Fruit fly (Drosophila melanogaster) whole organism, embryonic: ENCODE measurements around the gene CG16710.

Source experiments
- Asciz ChIP-seq: fragments of 200-800 bp; sonication (Bioruptor generic); optimal IDR thresholded peaks from 2 replicates; lab custom pipeline; 2017; ENCODE audit warnings: missing biosample characterization, mild to moderate bottlenecking, missing genetic modification characterization, missing genetic modification reagents
- CG10366 ChIP-seq: fragments of 200-800 bp; sonication (Bioruptor generic); IDR thresholded peaks from 2 replicates; pipeline ENCODE4 v1.3.6; 2022; ENCODE audit warnings: missing biosample characterization, missing genetic modification characterization
- CG10431 ChIP-seq: fragments of 200-800 bp; sonication (Bioruptor generic); optimal IDR thresholded peaks from 3 replicates; lab custom pipeline; 2018; ENCODE audit warnings: missing biosample characterization, mild to moderate bottlenecking, missing genetic modification characterization
- CG11085 ChIP-seq: fragments of 200-800 bp; sonication (Bioruptor generic); IDR thresholded peaks from 2 replicates; pipeline ENCODE4 v1.3.6; 2022; ENCODE audit warnings: missing biosample characterization, missing genetic modification characterization
- CG11398 ChIP-seq: fragments of 200-800 bp; sonication (Bioruptor generic); optimal IDR thresholded peaks from 2 replicates; lab custom pipeline; 2016; ENCODE audit warnings: missing biosample characterization, missing genetic modification characterization
- CG12155 ChIP-seq: fragments of 200-800 bp; sonication (Bioruptor generic); optimal IDR thresholded peaks from 3 replicates; lab custom pipeline; 2016; ENCODE audit warnings: missing biosample characterization, missing genetic modification characterization
- CG15696 ChIP-seq: fragments of 200-800 bp; sonication (Bioruptor generic); optimal IDR thresholded peaks from 2 replicates; lab custom pipeline; 2019; ENCODE audit warnings: missing biosample characterization, mild to moderate bottlenecking, missing genetic modification characterization, moderate library complexity
- CG16813 ChIP-seq: fragments of 200-800 bp; sonication (Bioruptor generic); IDR thresholded peaks from 3 replicates; pipeline ENCODE4 v1.3.6; 2022; ENCODE audit warnings: missing biosample characterization, missing genetic modification characterization; ENCODE audit not compliant: partially characterized antibody
- CG2875 ChIP-seq: fragments of 200-800 bp; sonication (Bioruptor generic); optimal IDR thresholded peaks from 2 replicates; lab custom pipeline; 2017; ENCODE audit warnings: missing biosample characterization, mild to moderate bottlenecking, missing genetic modification characterization, missing genetic modification reagents
- CG30403 ChIP-seq: fragments of 200-800 bp; sonication (Bioruptor generic); optimal IDR thresholded peaks from 3 replicates; lab custom pipeline; 2016; ENCODE audit warnings: missing biosample characterization, missing genetic modification characterization
- CG31365 ChIP-seq: fragments of 200-800 bp; sonication (Bioruptor generic); optimal IDR thresholded peaks from 2 replicates; lab custom pipeline; 2018; ENCODE audit warnings: missing biosample characterization, mild to moderate bottlenecking, missing genetic modification characterization
- CG32767 ChIP-seq: fragments of 200-800 bp; sonication (Bioruptor generic); IDR thresholded peaks from 2 replicates; pipeline ENCODE4 v1.3.6; 2022; ENCODE audit warnings: missing biosample characterization, missing genetic modification characterization
- CG3407 ChIP-seq: fragments of 200-800 bp; sonication (Bioruptor generic); optimal IDR thresholded peaks from 2 replicates; lab custom pipeline; 2018; ENCODE audit warnings: missing biosample characterization, mild to moderate bottlenecking, missing genetic modification characterization
- CG4360 ChIP-seq: fragments of 200-800 bp; sonication (Bioruptor generic); IDR thresholded peaks from 2 replicates; pipeline ENCODE4 v1.3.6; 2022; ENCODE audit warnings: missing biosample characterization, missing genetic modification characterization
- CG7556 ChIP-seq: fragments of 200-800 bp; sonication (Bioruptor generic); optimal IDR thresholded peaks from 2 replicates; lab custom pipeline; 2017; ENCODE audit warnings: missing biosample characterization, mild to moderate bottlenecking, missing genetic modification characterization
- CG7786 ChIP-seq: fragments of 200-800 bp; sonication (Bioruptor generic); optimal IDR thresholded peaks from 2 replicates; lab custom pipeline; 2016; ENCODE audit warnings: missing biosample characterization, missing genetic modification characterization
- CG8765 ChIP-seq: fragments of 200-800 bp; sonication (Bioruptor generic); IDR thresholded peaks from 2 replicates; pipeline ENCODE4 v1.3.6; 2022; ENCODE audit warnings: missing biosample characterization, missing genetic modification characterization
- CG9609 ChIP-seq: fragments of 200-800 bp; sonication (Bioruptor generic); optimal IDR thresholded peaks from 3 replicates; lab custom pipeline; 2016; ENCODE audit warnings: missing biosample characterization, missing genetic modification characterization
- Doc2 ChIP-seq: fragments of 200-800 bp; sonication (Bioruptor generic); IDR thresholded peaks from 2 replicates; pipeline ENCODE4 v1.3.6; 2022; ENCODE audit warnings: missing biosample characterization, missing genetic modification characterization
- E2f1 ChIP-seq: fragments of 200-800 bp; sonication (Bioruptor generic); IDR thresholded peaks from 2 replicates; pipeline ENCODE4 v1.3.6; 2022; ENCODE audit warnings: missing biosample characterization, missing genetic modification characterization
- Hr3 ChIP-seq: fragments of 200-800 bp; sonication (Bioruptor generic); optimal IDR thresholded peaks from 3 replicates; lab custom pipeline; 2016; ENCODE audit warnings: missing biosample characterization, missing genetic modification characterization
- Hr78 ChIP-seq, 2 experiments: fragments of 200-800 bp in 1 of 2; fragments of >200 bp in 1 of 2; sonication (Bioruptor generic) in 1 of 2; optimal IDR thresholded peaks; 2 replicates each; lab custom pipeline; 2017 to 2019; ENCODE audit warnings: missing biosample characterization in 2 of 2, missing genetic modification characterization in 2 of 2, mild to moderate bottlenecking in 1 of 2, moderate library complexity in 1 of 2
- Kr ChIP-seq: fragments of 200-800 bp; sonication (Bioruptor generic); optimal IDR thresholded peaks from 2 replicates; lab custom pipeline; 2017; ENCODE audit warnings: missing biosample characterization, mild to moderate bottlenecking, missing genetic modification characterization
- NC2β ChIP-seq: fragments of 200-800 bp; sonication (Bioruptor generic); optimal IDR thresholded peaks from 2 replicates; lab custom pipeline; 2016; ENCODE audit warnings: missing biosample characterization, missing genetic modification characterization
- Nf-YB ChIP-seq: fragments of 200-800 bp; sonication (Bioruptor generic); optimal IDR thresholded peaks from 3 replicates; lab custom pipeline; 2019; ENCODE audit warnings: missing biosample characterization, mild to moderate bottlenecking, missing genetic modification characterization, moderate library complexity
- Oaz ChIP-seq: fragments of 200-800 bp; sonication (Bioruptor generic); IDR thresholded peaks from 2 replicates; pipeline ENCODE4 v1.3.6; 2022; ENCODE audit warnings: missing biosample characterization, missing genetic modification characterization
- Optix ChIP-seq: fragments of 200-800 bp; sonication (Bioruptor generic); IDR thresholded peaks from 3 replicates; pipeline ENCODE4 v1.3.6; 2022; ENCODE audit warnings: missing biosample characterization, missing genetic modification characterization
- Poxn ChIP-seq: fragments of 200-800 bp; sonication (Bioruptor generic); IDR thresholded peaks from 2 replicates; pipeline ENCODE4 v1.3.6; 2022; ENCODE audit warnings: missing biosample characterization, missing genetic modification characterization
- Sox102F ChIP-seq: fragments of 200-800 bp; sonication (Bioruptor generic); optimal IDR thresholded peaks from 2 replicates; lab custom pipeline; 2018; ENCODE audit warnings: missing biosample characterization, mild to moderate bottlenecking, missing genetic modification characterization, moderate library complexity
- Usf ChIP-seq: fragments of 200-800 bp; sonication (Bioruptor generic); optimal IDR thresholded peaks from 2 replicates; lab custom pipeline; 2017; ENCODE audit warnings: missing genotype, missing biosample characterization, missing genetic modification characterization
- br ChIP-seq: fragments of >200 bp; optimal IDR thresholded peaks from 2 replicates; lab custom pipeline; 2017
- chm ChIP-seq: fragments of 200-800 bp; sonication (Bioruptor generic); IDR thresholded peaks from 2 replicates; pipeline ENCODE4 v1.3.6; 2022; ENCODE audit warnings: missing biosample characterization, missing genetic modification characterization
- crc ChIP-seq: fragments of 200-800 bp; sonication (Bioruptor generic); optimal IDR thresholded peaks from 2 replicates; lab custom pipeline; 2016; ENCODE audit warnings: missing biosample characterization, missing genetic modification characterization
- emc ChIP-seq: fragments of 200-800 bp; sonication (Bioruptor generic); optimal IDR thresholded peaks from 2 replicates; lab custom pipeline; 2016; ENCODE audit warnings: missing biosample characterization, missing genetic modification characterization
- ems ChIP-seq: fragments of 200-800 bp; sonication (Bioruptor generic); optimal IDR thresholded peaks from 3 replicates; lab custom pipeline; 2016; ENCODE audit warnings: missing biosample characterization, missing genetic modification characterization
- kay ChIP-seq: fragments of 200-800 bp; sonication (Bioruptor generic); optimal IDR thresholded peaks from 2 replicates; lab custom pipeline; 2016; ENCODE audit warnings: missing biosample characterization, missing genetic modification characterization
- p53 ChIP-seq: fragments of 200-800 bp; sonication (Bioruptor generic); optimal IDR thresholded peaks from 2 replicates; lab custom pipeline; 2016; ENCODE audit warnings: missing biosample characterization, missing genetic modification characterization
- pb ChIP-seq: fragments of 200-800 bp; sonication (Bioruptor generic); optimal IDR thresholded peaks from 3 replicates; lab custom pipeline; 2016; ENCODE audit warnings: missing biosample characterization, missing genetic modification characterization
- pfk ChIP-seq: fragments of 200-800 bp; sonication (Bioruptor generic); optimal IDR thresholded peaks from 2 replicates; lab custom pipeline; 2018; ENCODE audit warnings: missing biosample characterization, mild to moderate bottlenecking, missing genetic modification characterization, moderate library complexity
- pnt ChIP-seq: fragments of 200-800 bp; sonication (Bioruptor generic); optimal IDR thresholded peaks from 3 replicates; lab custom pipeline; 2016; ENCODE audit warnings: missing biosample characterization, missing genetic modification characterization
- psq ChIP-seq: fragments of 200-800 bp; sonication (Bioruptor generic); optimal IDR thresholded peaks from 2 replicates; lab custom pipeline; 2017; ENCODE audit warnings: missing biosample characterization, missing genetic modification characterization
- ranshi ChIP-seq: fragments of 200-800 bp; sonication (Bioruptor generic); IDR thresholded peaks from 2 replicates; pipeline ENCODE4 v1.3.6; 2022; ENCODE audit warnings: missing biosample characterization, missing genetic modification characterization
- salm ChIP-seq: fragments of 200-800 bp; sonication (Bioruptor generic); optimal IDR thresholded peaks from 2 replicates; lab custom pipeline; 2018; ENCODE audit warnings: missing biosample characterization, mild to moderate bottlenecking, missing genetic modification characterization
- scrt ChIP-seq: fragments of 200-800 bp; sonication (Bioruptor generic); optimal IDR thresholded peaks from 2 replicates; lab custom pipeline; 2018; ENCODE audit warnings: missing biosample characterization, mild to moderate bottlenecking, missing genetic modification characterization, moderate library complexity
- sima ChIP-seq: fragments of 200-800 bp; sonication (Bioruptor generic); optimal IDR thresholded peaks from 2 replicates; lab custom pipeline; 2016; ENCODE audit warnings: missing biosample characterization, missing genetic modification characterization
- tgo ChIP-seq: fragments of 200-800 bp; sonication (Bioruptor generic); IDR thresholded peaks from 3 replicates; pipeline ENCODE4 v1.3.6; 2022; ENCODE audit warnings: missing biosample characterization, missing genetic modification characterization
- tll ChIP-seq, 2 experiments: fragments of 200-800 bp in 1 of 2; fragments of >200 bp in 1 of 2; sonication (Bioruptor generic) in 1 of 2; optimal IDR thresholded peaks; 2 replicates each; lab custom pipeline; 2017 to 2019; ENCODE audit warnings: missing biosample characterization in 2 of 2, missing genetic modification characterization in 2 of 2, mild to moderate bottlenecking in 1 of 2, moderate library complexity in 1 of 2
- tna ChIP-seq: fragments of 200-800 bp; sonication (Bioruptor generic); IDR thresholded peaks from 2 replicates; pipeline ENCODE4 v1.3.6; 2022; ENCODE audit warnings: missing biosample characterization, missing genetic modification characterization; ENCODE audit not compliant: partially characterized antibody
- trh ChIP-seq: fragments of 200-800 bp; sonication (Bioruptor generic); optimal IDR thresholded peaks from 2 replicates; lab custom pipeline; 2016; ENCODE audit warnings: missing biosample characterization, missing genetic modification characterization
- usp ChIP-seq: fragments of >200 bp; optimal IDR thresholded peaks from 2 replicates; lab custom pipeline; 2017; ENCODE audit warnings: missing biosample characterization, missing genetic modification characterization
- vnd ChIP-seq: fragments of 200-800 bp; sonication (Bioruptor generic); IDR thresholded peaks from 3 replicates; pipeline ENCODE4 v1.3.6; 2022; ENCODE audit warnings: missing biosample characterization, missing genetic modification characterization; ENCODE audit not compliant: partially characterized antibody
- zfh2 ChIP-seq: fragments of 200-800 bp; sonication (Bioruptor generic); optimal IDR thresholded peaks from 2 replicates; lab custom pipeline; 2016; ENCODE audit warnings: missing biosample characterization, missing genetic modification characterization

CG16710 gene

DNA sequence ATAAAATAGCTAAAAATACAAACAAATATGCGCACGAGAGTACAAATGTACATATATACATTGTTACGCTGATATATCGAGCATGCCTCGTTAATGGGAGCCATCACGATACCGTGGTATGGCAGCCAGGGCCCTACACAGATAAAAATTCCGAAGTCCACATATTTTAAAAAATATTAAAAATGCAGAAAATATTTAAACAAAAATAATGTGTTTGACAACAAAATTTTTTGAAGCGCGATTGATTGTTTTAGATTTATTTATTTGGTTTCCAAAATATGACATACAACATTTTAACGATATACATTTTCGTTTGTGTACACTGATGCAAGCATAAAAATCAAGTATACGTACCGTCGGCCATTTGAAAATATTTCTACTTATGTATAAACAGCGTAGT lies 44.4 kb downstream of the CG16710 start (continued):
- no peak for TF ChIP-seq CG16813
- peak; percentile 86 for TF ChIP-seq zfh2 (GFP tag; lab: Kevin White, UChicago)
- peak; percentile 49 for TF ChIP-seq pnt (GFP tag; lab: Kevin White, UChicago)
- peak; percentile 3 for TF ChIP-seq CG11398
- TF ChIP-seq Usf (GFP tag; lab: Kevin White, UChicago), result peak; percentile 64
- peak; percentile 62; the same call in 1 of the 2 replicates for TF ChIP-seq CG11085 (GFP tag; lab: Robert Waterston, UW)
- no peak; the same call in 1 of the 2 replicates for TF ChIP-seq Poxn (GFP tag; lab: Robert Waterston, UW)
- peak; percentile 82 for TF ChIP-seq CG7556 (GFP tag; lab: Kevin White, UChicago)
- TF ChIP-seq CG30403 (GFP tag; lab: Kevin White, UChicago), result peak; percentile 86
- peak; percentile 76 for TF ChIP-seq CG7786 (GFP tag; lab: Kevin White, UChicago)
- peak; percentile 78 for TF ChIP-seq scrt (GFP tag; lab: Kevin White, UChicago)
- TF ChIP-seq CG9609, result peak; percentile 43
- TF ChIP-seq usp (GFP tag; lab: Kevin White, UChicago), result no peak
- TF ChIP-seq CG32767 (GFP tag; lab: Robert Waterston, UW), result 0 out of 2 replicates have a peak, but pooled peaks have one; percentile 18
- TF ChIP-seq Oaz (GFP tag; lab: Robert Waterston, UW), result peak; percentile 40; the same call in 1 of the 2 replicates
- TF ChIP-seq ems (GFP tag; lab: Kevin White, UChicago), result peak; percentile 64
- TF ChIP-seq sima (GFP tag; lab: Kevin White, UChicago), result peak; percentile 22
- no peak for TF ChIP-seq NC2β (GFP tag; lab: Kevin White, UChicago)
- TF ChIP-seq kay, result peak; percentile 51
- TF ChIP-seq CG10431 (GFP tag; lab: Kevin White, UChicago), result no peak
- no peak for TF ChIP-seq CG3407 (GFP tag; lab: Kevin White, UChicago)
- TF ChIP-seq chm (GFP tag; lab: Robert Waterston, UW), result peak; percentile 70; the same call in 1 of the 2 replicates
- no peak for TF ChIP-seq Hr78 (GFP tag; optimal IDR thresholded peaks at IDR 0.05; lab: Kevin White, UChicago)
- peak; percentile 73 for TF ChIP-seq ranshi (GFP tag; lab: Robert Waterston, UW)
- peak; percentile 82 for TF ChIP-seq tgo (GFP tag; lab: Robert Waterston, UW)
- peak; percentile 81 for TF ChIP-seq Sox102F (GFP tag; lab: Kevin White, UChicago)
- no peak for TF ChIP-seq trh (GFP tag; lab: Kevin White, UChicago)
- TF ChIP-seq tna (GFP tag; lab: Robert Waterston, UW), result no peak
- peak; percentile 14; the same call in 1 of the 2 replicates for TF ChIP-seq CG4360 (GFP tag; lab: Robert Waterston, UW)
- TF ChIP-seq tll (GFP tag; optimal IDR thresholded peaks at IDR 0.05; lab: Kevin White, UChicago), result no peak
- TF ChIP-seq Doc2, result no peak
- peak; percentile 9 for TF ChIP-seq psq (GFP tag; lab: Kevin White, UChicago)
- peak; percentile 66 for TF ChIP-seq Hr3
- TF ChIP-seq CG31365 (tag; lab: Kevin White, UChicago), result peak; percentile 1
- TF ChIP-seq CG2875, result no peak
- no peak for TF ChIP-seq Optix (GFP tag; lab: Robert Waterston, UW)
- TF ChIP-seq salm, result peak; percentile 39
- no peak for TF ChIP-seq pb (GFP tag; lab: Kevin White, UChicago)
- peak; percentile 72 for TF ChIP-seq Asciz (GFP tag; lab: Kevin White, UChicago)
- no peak for TF ChIP-seq emc
- TF ChIP-seq CG15696 (tag; lab: Kevin White, UChicago), result peak; percentile 28
- TF ChIP-seq br (lab: Kevin White, UChicago), result no peak
- peak; percentile 73 for TF ChIP-seq E2f1 (GFP tag; lab: Robert Waterston, UW)
- TF ChIP-seq CG8765 (GFP tag; lab: Robert Waterston, UW), result no peak; the same call in 1 of the 2 replicates
- TF ChIP-seq vnd (GFP tag; lab: Robert Waterston, UW), result no peak
- TF ChIP-seq p53 (GFP tag; lab: Kevin White, UChicago), result no peak
- peak; percentile 84 for TF ChIP-seq CG12155 (GFP tag; lab: Kevin White, UChicago)
- TF ChIP-seq Kr (GFP tag; lab: Kevin White, UChicago), result no peak
- peak; percentile 64 for TF ChIP-seq Nf-YB (GFP tag; lab: Kevin White, UChicago)
- peak; percentile 77 for TF ChIP-seq CG10366
- peak; percentile 53 for TF ChIP-seq crc (GFP tag; lab: Kevin White, UChicago)
- TF ChIP-seq pfk, result no peak
